Fruit fly (Drosophila melanogaster) whole organism, embryonic: ENCODE data around the gene Ns4.

Experiments
- Atf6 ChIP-seq: fragments of 200-800 bp; sonication (Bioruptor generic); IDR thresholded peaks from 2 replicates; pipeline ENCODE4 v1.3.6; 2022; ENCODE audit warnings: missing biosample characterization, missing genetic modification characterization
- Awh ChIP-seq: fragments of 200-800 bp; sonication (Bioruptor generic); IDR thresholded peaks from 2 replicates; pipeline ENCODE4, ENCODE4 v1.3.6; 2022; ENCODE audit warnings: missing biosample characterization, missing genetic modification characterization
- Bgb ChIP-seq: fragments of 200-800 bp; sonication (Bioruptor generic); IDR thresholded peaks from 2 replicates; pipeline ENCODE4 v1.3.6; 2022; ENCODE audit warnings: missing biosample characterization, missing genetic modification characterization; ENCODE audit not compliant: partially characterized antibody
- BtbVII ChIP-seq: fragments of 200-800 bp; sonication (Bioruptor generic); optimal IDR thresholded peaks from 3 replicates; lab custom pipeline; 2017; ENCODE audit warnings: missing biosample characterization, mild to moderate bottlenecking, missing genetic modification characterization
- CG11696 ChIP-seq: fragments of 200-800 bp; sonication (Bioruptor generic); IDR thresholded peaks from 2 replicates; pipeline ENCODE4 v1.3.6; 2022; ENCODE audit warnings: missing biosample characterization, missing genetic modification characterization
- CG12071 ChIP-seq: fragments of 200-800 bp; sonication (Bioruptor generic); optimal IDR thresholded peaks from 3 replicates; lab custom pipeline; 2018; ENCODE audit warnings: missing biosample characterization, mild to moderate bottlenecking, missing genetic modification characterization
- CG12104 ChIP-seq: fragments of 200-800 bp; sonication (Bioruptor generic); optimal IDR thresholded peaks from 3 replicates; lab custom pipeline; 2016; ENCODE audit warnings: missing biosample characterization, missing genetic modification characterization
- CG12659 ChIP-seq: fragments of 200-800 bp; sonication (Bioruptor generic); optimal IDR thresholded peaks from 3 replicates; lab custom pipeline; 2017; ENCODE audit warnings: mild to moderate bottlenecking, missing biosample characterization, missing genetic modification reagents, missing genetic modification characterization
- CG12744 ChIP-seq: fragments of 200-800 bp; sonication (Bioruptor generic); optimal IDR thresholded peaks from 2 replicates; lab custom pipeline; 2016; ENCODE audit warnings: missing biosample characterization, missing genetic modification characterization
- CG13296 ChIP-seq: fragments of 200-800 bp; sonication (Bioruptor generic); optimal IDR thresholded peaks from 3 replicates; lab custom pipeline; 2018; ENCODE audit warnings: missing biosample characterization, mild to moderate bottlenecking, missing genetic modification characterization
- CG13775 ChIP-seq: fragments of 200-800 bp; sonication (Bioruptor generic); optimal IDR thresholded peaks from 3 replicates; lab custom pipeline; 2017; ENCODE audit warnings: missing biosample characterization, mild to moderate bottlenecking, missing genetic modification characterization
- CG14441 ChIP-seq: fragments of 200-800 bp; sonication (Bioruptor generic); IDR thresholded peaks from 2 replicates; pipeline ENCODE4 v1.3.6; 2022; ENCODE audit warnings: missing biosample characterization, missing genetic modification characterization
- CG15601 ChIP-seq: fragments of 200-800 bp; sonication (Bioruptor generic); optimal IDR thresholded peaks from 3 replicates; lab custom pipeline; 2019; ENCODE audit warnings: missing biosample characterization, mild to moderate bottlenecking, missing genetic modification characterization, moderate library complexity
- CG16863 ChIP-seq: fragments of 200-800 bp; sonication (Bioruptor generic); optimal IDR thresholded peaks from 3 replicates; lab custom pipeline; 2016; ENCODE audit warnings: missing biosample characterization, missing genetic modification characterization
- CG17186 ChIP-seq: fragments of 200-800 bp; sonication (Bioruptor generic); optimal IDR thresholded peaks from 3 replicates; lab custom pipeline; 2017; ENCODE audit warnings: missing biosample characterization, missing genetic modification reagents, missing genetic modification characterization
- CG17361 ChIP-seq: fragments of 200-800 bp; sonication (Bioruptor generic); IDR thresholded peaks from 3 replicates; pipeline ENCODE4 v1.3.6; 2022; ENCODE audit warnings: missing biosample characterization, missing genetic modification characterization
- CG17829 ChIP-seq: fragments of 200-800 bp; optimal IDR thresholded peaks from 2 replicates; lab custom pipeline; 2019; ENCODE audit warnings: missing biosample characterization, mild to moderate bottlenecking, missing genetic modification characterization, moderate library complexity
- CG2116 ChIP-seq: fragments of 200-800 bp; sonication (Bioruptor generic); optimal IDR thresholded peaks from 3 replicates; lab custom pipeline; 2018; ENCODE audit warnings: missing biosample characterization, mild to moderate bottlenecking, missing genetic modification characterization
- CG3726 ChIP-seq: fragments of 200-800 bp; sonication (Bioruptor generic); IDR thresholded peaks from 3 replicates; pipeline ENCODE4, ENCODE4 v1.3.6; 2022; ENCODE audit warnings: missing biosample characterization, missing genetic modification characterization
- CG7839 ChIP-seq: fragments of 200-800 bp; sonication (Bioruptor generic); optimal IDR thresholded peaks from 3 replicates; lab custom pipeline; 2018; ENCODE audit warnings: missing biosample characterization, mild to moderate bottlenecking, missing genetic modification characterization, moderate library complexity
- CG8089 ChIP-seq: fragments of 200-800 bp; sonication (Bioruptor generic); optimal IDR thresholded peaks from 3 replicates; lab custom pipeline; 2016; ENCODE audit warnings: missing biosample characterization, missing genetic modification characterization
- CG8359 ChIP-seq: fragments of 200-800 bp; sonication (Bioruptor generic); optimal IDR thresholded peaks from 2 replicates; lab custom pipeline; 2017; ENCODE audit warnings: missing biosample characterization, mild to moderate bottlenecking, missing genetic modification characterization, borderline replicate concordance
- CoRest ChIP-seq: fragments of 200-800 bp; sonication (Bioruptor generic); optimal IDR thresholded peaks from 3 replicates; lab custom pipeline; 2018; ENCODE audit warnings: missing biosample characterization, mild to moderate bottlenecking, missing genetic modification characterization, moderate library complexity
- D ChIP-seq, 2 experiments: fragments of 200-800 bp in 1 of 2; fragments of >200 bp in 1 of 2; sonication (Bioruptor generic) in 1 of 2; optimal IDR thresholded peaks; 2 replicates in 1 of 2; 3 replicates in 1 of 2; lab custom pipeline; 2017; ENCODE audit warnings: mild to moderate bottlenecking in 1 of 2, missing biosample characterization in 1 of 2, missing genetic modification characterization in 1 of 2, missing genetic modification reagents in 1 of 2
- Dbx ChIP-seq: fragments of 200-800 bp; sonication (Bioruptor generic); IDR thresholded peaks from 3 replicates; pipeline ENCODE4 v1.3.6; 2022; ENCODE audit warnings: missing biosample characterization, missing genetic modification characterization
- Deaf1 ChIP-seq: fragments of 200-800 bp; optimal IDR thresholded peaks from 3 replicates; lab custom pipeline; 2019; ENCODE audit warnings: missing biosample characterization, mild to moderate bottlenecking, missing genetic modification characterization, moderate library complexity
- H2.0 ChIP-seq: fragments of 200-800 bp; sonication (Bioruptor generic); IDR thresholded peaks from 2 replicates; pipeline ENCODE4 v1.3.6; 2022; ENCODE audit warnings: missing biosample characterization, missing genetic modification characterization
- Hmx ChIP-seq: fragments of 200-800 bp; sonication (Bioruptor generic); optimal IDR thresholded peaks from 2 replicates; lab custom pipeline; 2016; ENCODE audit warnings: missing biosample characterization, missing genetic modification characterization
- Jarid2 ChIP-seq: fragments of 200-800 bp; sonication (Bioruptor generic); optimal IDR thresholded peaks from 3 replicates; lab custom pipeline; 2017; ENCODE audit warnings: mild to moderate bottlenecking, missing biosample characterization, missing genetic modification reagents, missing genetic modification characterization
- NK7.1 ChIP-seq: fragments of 200-800 bp; sonication (Bioruptor generic); optimal IDR thresholded peaks from 3 replicates; lab custom pipeline; 2016; ENCODE audit warnings: missing biosample characterization, missing genetic modification characterization
- al ChIP-seq: fragments of 200-800 bp; sonication (Bioruptor generic); IDR thresholded peaks from 2 replicates; pipeline ENCODE4 v1.3.6; 2022; ENCODE audit warnings: missing biosample characterization, missing genetic modification characterization
- bab2 ChIP-seq: fragments of 200-800 bp; sonication (Bioruptor generic); optimal IDR thresholded peaks from 2 replicates; lab custom pipeline; 2016; ENCODE audit warnings: missing biosample characterization, missing genetic modification characterization
- caup ChIP-seq: fragments of 200-800 bp; sonication (Bioruptor generic); optimal IDR thresholded peaks from 3 replicates; lab custom pipeline; 2017; ENCODE audit warnings: missing biosample characterization, mild to moderate bottlenecking, missing genetic modification characterization, moderate library complexity; ENCODE audit not compliant: severe bottlenecking
- corto ChIP-seq: fragments of 200-800 bp; sonication (Bioruptor generic); optimal IDR thresholded peaks from 2 replicates; lab custom pipeline; 2016; ENCODE audit warnings: missing biosample characterization, mild to moderate bottlenecking, missing genetic modification characterization, moderate library complexity
- fd64A ChIP-seq: fragments of 200-800 bp; sonication (Bioruptor generic); optimal IDR thresholded peaks from 3 replicates; lab custom pipeline; 2018; ENCODE audit warnings: missing biosample characterization, mild to moderate bottlenecking, missing genetic modification characterization
- gce ChIP-seq: fragments of 200-800 bp; sonication (Bioruptor generic); IDR thresholded peaks from 3 replicates; pipeline ENCODE4 v1.3.6; 2022; ENCODE audit warnings: missing biosample characterization, missing genetic modification characterization
- hbn ChIP-seq: fragments of 200-800 bp; sonication (Bioruptor generic); IDR thresholded peaks from 2 replicates; pipeline ENCODE4 v1.3.6; 2022; ENCODE audit warnings: missing biosample characterization, missing genetic modification characterization; ENCODE audit not compliant: partially characterized antibody
- hkb ChIP-seq, 2 experiments: fragments of 200-800 bp in 1 of 2; fragments of >200 bp in 1 of 2; sonication (Bioruptor generic) in 1 of 2; IDR thresholded peaks in 1 of 2; optimal IDR thresholded peaks in 1 of 2; 2 replicates each; pipeline versions ENCODE4 v1.3.6 to Lab custom; 2017 to 2022; ENCODE audit warnings: missing biosample characterization in 1 of 2, missing genetic modification characterization in 1 of 2
- ken ChIP-seq: fragments of 200-800 bp; sonication (Bioruptor generic); IDR thresholded peaks from 3 replicates; pipeline ENCODE4 v1.3.6; 2022; ENCODE audit warnings: missing biosample characterization, missing genetic modification characterization
- klu ChIP-seq: fragments of 200-800 bp; sonication (Bioruptor generic); IDR thresholded peaks from 2 replicates; pipeline ENCODE4 v1.3.6; 2022; ENCODE audit warnings: missing biosample characterization, missing genetic modification characterization
- otp ChIP-seq: fragments of 200-800 bp; sonication (Bioruptor generic); IDR thresholded peaks from 3 replicates; pipeline ENCODE4, ENCODE4 v1.3.6; 2022; ENCODE audit warnings: missing biosample characterization, missing genetic modification characterization
- pan ChIP-seq, 4 experiments: fragments of >200 bp in 3 of 4; fragments of 200-800 bp in 1 of 4; sonication (Bioruptor generic) in 1 of 4; optimal IDR thresholded peaks in 3 of 4; IDR thresholded peaks in 1 of 4; 2 replicates each; pipeline versions ENCODE4 v1.3.6 to Lab custom; 2017 to 2022; ENCODE audit warnings: missing biosample characterization in 2 of 4, missing genetic modification characterization in 2 of 4, mixed read lengths in 1 of 4
- peb ChIP-seq: fragments of 200-800 bp; sonication (Bioruptor generic); IDR thresholded peaks from 2 replicates; pipeline ENCODE4 v1.3.6; 2022; ENCODE audit warnings: missing biosample characterization, missing genetic modification characterization
- pho ChIP-seq: fragments of 200-800 bp; sonication (Bioruptor generic); optimal IDR thresholded peaks from 2 replicates; lab custom pipeline; 2016; ENCODE audit warnings: missing biosample characterization, missing genetic modification characterization
- row ChIP-seq: fragments of 200-800 bp; sonication (Bioruptor generic); IDR thresholded peaks from 3 replicates; pipeline ENCODE4 v1.3.6; 2022; ENCODE audit warnings: missing biosample characterization, missing genetic modification characterization
- sc ChIP-seq, 3 experiments: fragments of >200 bp in 2 of 3; fragments of 200-800 bp in 1 of 3; sonication (Bioruptor generic) in 1 of 3; optimal IDR thresholded peaks; 2 replicates in 2 of 3; 3 replicates in 1 of 3; lab custom pipeline; 2017; ENCODE audit warnings: mild to moderate bottlenecking in 1 of 3, missing biosample characterization in 1 of 3, missing genetic modification characterization in 1 of 3, missing genetic modification reagents in 1 of 3
- tgo ChIP-seq: fragments of 200-800 bp; sonication (Bioruptor generic); IDR thresholded peaks from 3 replicates; pipeline ENCODE4 v1.3.6; 2022; ENCODE audit warnings: missing biosample characterization, missing genetic modification characterization
- toy ChIP-seq: fragments of 200-800 bp; sonication (Bioruptor generic); IDR thresholded peaks from 2 replicates; pipeline ENCODE4 v1.3.6; 2022; ENCODE audit warnings: missing biosample characterization, missing genetic modification characterization
- zen ChIP-seq: fragments of 200-800 bp; sonication (Bioruptor generic); optimal IDR thresholded peaks from 3 replicates; lab custom pipeline; 2018; ENCODE audit warnings: missing biosample characterization, mild to moderate bottlenecking, missing genetic modification characterization, moderate library complexity

Gene Ns4

DNA sequence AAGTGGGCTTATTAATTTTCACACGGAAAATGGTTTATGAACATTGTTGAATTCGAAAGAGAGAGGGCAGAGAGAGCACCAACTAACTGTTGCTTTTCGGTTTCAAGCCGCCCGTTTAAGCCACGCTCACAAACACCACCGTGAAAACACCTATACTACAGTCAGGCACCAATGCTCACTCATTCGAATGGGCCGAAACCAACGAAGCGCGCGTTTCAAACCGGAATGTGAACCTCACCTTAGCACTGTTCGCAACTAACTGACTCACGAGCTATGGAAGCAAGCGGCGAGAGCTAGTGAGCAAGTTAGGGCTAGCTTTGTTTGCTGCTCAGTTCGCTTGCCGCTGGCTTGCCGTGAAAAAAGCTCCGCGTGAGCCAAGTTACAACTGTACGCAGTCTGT, 41.6 kb downstream of the Ns4 start (continued):
- TF ChIP-seq Atf6: no peak
- no peak for TF ChIP-seq toy
- TF ChIP-seq hbn (GFP tag; lab: Robert Waterston, UW): 0 out of 2 replicates have a peak, but pooled peaks have one; percentile 25
- no peak for TF ChIP-seq peb
- no peak for TF ChIP-seq CG15601 (tag; lab: Kevin White, UChicago)
- TF ChIP-seq CG8089: no peak
- TF ChIP-seq CG12659 (GFP tag; lab: Kevin White, UChicago): no peak
- TF ChIP-seq CoRest (tag; lab: Kevin White, UChicago): no peak
- TF ChIP-seq bab2 (GFP tag; lab: Kevin White, UChicago): no peak
- TF ChIP-seq ken (GFP tag; lab: Robert Waterston, UW): peak; percentile 28; the same call in 1 of the 3 replicates
- no peak for TF ChIP-seq hkb (optimal IDR thresholded peaks at IDR 0.05; lab: Kevin White, UChicago)
- TF ChIP-seq hkb (GFP tag; IDR thresholded peaks at IDR 0.05; lab: Robert Waterston, UW): peak; percentile 39; the same call in 1 of the 2 replicates
- TF ChIP-seq CG8359 (GFP tag; lab: Kevin White, UChicago): no peak
- no peak for TF ChIP-seq Dbx (GFP tag; lab: Robert Waterston, UW)
- TF ChIP-seq CG17186 (GFP tag; lab: Kevin White, UChicago): no peak
- TF ChIP-seq sc (optimal IDR thresholded peaks at IDR 0.05; lab: Kevin White, UChicago): no peak
- no peak for TF ChIP-seq sc (GFP tag; optimal IDR thresholded peaks at IDR 0.05; lab: Kevin White, UChicago)
- TF ChIP-seq CG17829 (tag; lab: Kevin White, UChicago): peak; percentile 24
- peak; percentile 27; the same call in 1 of the 2 replicates for TF ChIP-seq Awh (GFP tag; lab: Robert Waterston, UW)
- TF ChIP-seq CG13296: no peak
- no peak for TF ChIP-seq klu
- no peak for TF ChIP-seq CG17361 (GFP tag; lab: Robert Waterston, UW)
- TF ChIP-seq CG7839 (tag; lab: Kevin White, UChicago): no peak
- TF ChIP-seq corto (GFP tag; lab: Kevin White, UChicago): no peak
- TF ChIP-seq al (GFP tag; lab: Robert Waterston, UW): no peak
- no peak for TF ChIP-seq CG16863
- no peak for TF ChIP-seq CG12104 (GFP tag; lab: Kevin White, UChicago)
- TF ChIP-seq pho (GFP tag; lab: Kevin White, UChicago): no peak
- TF ChIP-seq CG3726 (GFP tag; lab: Robert Waterston, UW): no peak
- no peak for TF ChIP-seq zen (tag; lab: Kevin White, UChicago)
- no peak for TF ChIP-seq CG12744
- TF ChIP-seq pan (optimal IDR thresholded peaks at IDR 0.05; lab: Kevin White, UChicago): no peak
- no peak for TF ChIP-seq pan (GFP tag; optimal IDR thresholded peaks at IDR 0.05 in 1 of 2, IDR thresholded peaks at IDR 0.05 in 1 of 2)
- TF ChIP-seq D (optimal IDR thresholded peaks at IDR 0.05; lab: Kevin White, UChicago): no peak
- TF ChIP-seq D (GFP tag; optimal IDR thresholded peaks at IDR 0.05; lab: Kevin White, UChicago): no peak
- no peak for TF ChIP-seq H2.0 (GFP tag; lab: Robert Waterston, UW)
- peak; percentile 48; the same call in 1 of the 2 replicates for TF ChIP-seq Bgb (GFP tag; lab: Robert Waterston, UW)
- peak; percentile 30 for TF ChIP-seq CG12071
- no peak for TF ChIP-seq fd64A
- no peak for TF ChIP-seq gce
- no peak for TF ChIP-seq caup (GFP tag; lab: Kevin White, UChicago)
- peak; percentile 39 for TF ChIP-seq Deaf1 (tag; lab: Kevin White, UChicago)
- peak; percentile 60 for TF ChIP-seq BtbVII (GFP tag; lab: Kevin White, UChicago)
- peak; percentile 85 for TF ChIP-seq Jarid2 (GFP tag; lab: Kevin White, UChicago)
- no peak for TF ChIP-seq otp
- TF ChIP-seq CG13775 (GFP tag; lab: Kevin White, UChicago): no peak
- TF ChIP-seq row (GFP tag; lab: Robert Waterston, UW): no peak
- TF ChIP-seq tgo: no peak
- no peak for TF ChIP-seq Hmx (GFP tag; lab: Kevin White, UChicago)
- no peak for TF ChIP-seq CG2116 (GFP tag; lab: Kevin White, UChicago)
- no peak for TF ChIP-seq CG11696 (GFP tag; lab: Robert Waterston, UW)
- no peak for TF ChIP-seq NK7.1 (GFP tag; lab: Kevin White, UChicago)
- no peak for TF ChIP-seq CG14441 (GFP tag; lab: Robert Waterston, UW)
